Fruit fly (Drosophila melanogaster) whole organism, embryonic: Measurements from ENCODE around the gene Cdc50.

Source experiments
- CG14710 ChIP-seq: fragments of 200-800 bp; sonication (Bioruptor generic); optimal IDR thresholded peaks from 3 replicates; lab custom pipeline; 2019; ENCODE audit warnings: missing biosample characterization, mild to moderate bottlenecking, missing genetic modification characterization, moderate library complexity
- CG15011 ChIP-seq: fragments of 200-800 bp; sonication (Bioruptor generic); optimal IDR thresholded peaks from 3 replicates; lab custom pipeline; 2018; ENCODE audit warnings: missing biosample characterization, mild to moderate bottlenecking, missing genetic modification characterization
- CG18011 ChIP-seq: fragments of 200-800 bp; sonication (Bioruptor generic); optimal IDR thresholded peaks from 2 replicates; lab custom pipeline; 2017; ENCODE audit warnings: missing biosample characterization, missing genetic modification characterization, mild to moderate bottlenecking, moderate library complexity, missing genotype
- Fer3 ChIP-seq: fragments of 200-800 bp; sonication (Bioruptor generic); optimal IDR thresholded peaks from 2 replicates; lab custom pipeline; 2018; ENCODE audit warnings: missing biosample characterization, mild to moderate bottlenecking, missing genetic modification characterization, moderate library complexity
- Hand ChIP-seq: fragments of 200-800 bp; sonication (Bioruptor generic); optimal IDR thresholded peaks from 2 replicates; lab custom pipeline; 2017; ENCODE audit warnings: mild to moderate bottlenecking, missing biosample characterization, missing genetic modification reagents, missing genetic modification characterization
- Hr78 ChIP-seq, 2 experiments: fragments of 200-800 bp in 1 of 2; fragments of >200 bp in 1 of 2; sonication (Bioruptor generic) in 1 of 2; optimal IDR thresholded peaks; 2 replicates each; lab custom pipeline; 2017 to 2019; ENCODE audit warnings: missing biosample characterization in 2 of 2, missing genetic modification characterization in 2 of 2, mild to moderate bottlenecking in 1 of 2, moderate library complexity in 1 of 2
- MESR4 ChIP-seq: fragments of 200-800 bp; sonication (Bioruptor generic); optimal IDR thresholded peaks from 2 replicates; lab custom pipeline; 2018; ENCODE audit warnings: missing biosample characterization, mild to moderate bottlenecking, missing genetic modification characterization, moderate library complexity
- az2 ChIP-seq: fragments of 200-800 bp; sonication (Bioruptor generic); optimal IDR thresholded peaks from 3 replicates; lab custom pipeline; 2016; ENCODE audit warnings: missing biosample characterization, missing genetic modification characterization
- btn ChIP-seq: fragments of 200-800 bp; sonication (Bioruptor generic); optimal IDR thresholded peaks from 2 replicates; lab custom pipeline; 2016; ENCODE audit warnings: missing biosample characterization, missing genetic modification characterization
- hbn ChIP-seq: fragments of 200-800 bp; sonication (Bioruptor generic); IDR thresholded peaks from 2 replicates; pipeline ENCODE4 v1.3.6; 2022; ENCODE audit warnings: missing biosample characterization, missing genetic modification characterization; ENCODE audit not compliant: partially characterized antibody

DNA sequence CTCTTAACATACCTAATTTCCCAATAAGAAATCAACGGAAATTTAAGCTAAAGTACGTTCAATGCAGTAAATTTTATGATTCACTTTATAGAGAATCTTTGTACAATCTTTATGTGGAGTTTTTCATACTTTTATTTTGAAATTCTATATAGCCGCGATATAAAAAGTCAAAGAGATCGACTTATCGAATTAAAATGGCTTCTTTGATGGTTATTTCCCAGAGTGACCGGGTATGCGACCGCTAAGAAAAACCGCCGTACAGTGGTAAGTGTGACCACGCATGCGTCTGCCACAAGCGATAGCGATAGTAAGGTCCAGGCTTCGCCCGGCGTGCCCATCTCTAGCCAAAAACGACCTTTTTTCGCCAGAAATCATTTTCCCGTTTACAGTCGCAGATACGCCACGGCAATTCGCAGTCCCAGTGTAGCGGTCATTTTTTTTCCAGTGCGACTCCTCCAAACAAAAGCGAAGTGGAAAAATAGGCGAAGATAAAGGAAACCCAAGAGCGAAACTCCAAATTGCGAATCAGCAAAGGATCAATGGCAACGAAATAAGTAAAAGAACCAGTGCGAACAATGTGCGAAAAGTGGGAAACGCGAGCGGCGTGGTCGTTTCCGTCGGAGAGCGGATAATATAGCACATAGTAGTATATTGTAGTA, 18.5 kb downstream of the Cdc50 start, which contains the start of gene hang:
- TF ChIP-seq btn (GFP tag; lab: Kevin White, UChicago) (no peak), CG18011 (GFP tag; lab: Kevin White, UChicago) (no peak), hbn (GFP tag; lab: Robert Waterston, UW) (peak; percentile 67), Hr78 (GFP tag; optimal IDR thresholded peaks at IDR 0.05; lab: Kevin White, UChicago) (peak in 1 of 2 experiments; percentile 12), Fer3 (tag; lab: Kevin White, UChicago) (peak; percentile 21), Hand (peak; percentile 40), az2 (no peak), MESR4 (peak; percentile 88), CG15011 (GFP tag; lab: Kevin White, UChicago) (no peak), CG14710 (tag; lab: Kevin White, UChicago) (peak; percentile 93)
